Worm (Caenorhabditis elegans) whole organism, mixed stage, embryonic: Measurements from ENCODE around the gene F58A6.5.

ENCODE experiments used
- drap-1 ChIP-seq: fragments of 200-800 bp; sonication (Bioruptor generic); optimal IDR thresholded peaks from 3 replicates; lab custom pipeline; 2018; ENCODE audit warnings: mild to moderate bottlenecking, missing genetic modification characterization, missing compliant biosample characterization
- elt-3 ChIP-seq: fragments of 150-350 bp; optimal IDR thresholded peaks from 2 replicates; lab custom pipeline; 2014; ENCODE audit warnings: missing biosample characterization, missing genetic modification characterization
- nhr-237 ChIP-seq: fragments of 150-350 bp; optimal IDR thresholded peaks from 2 replicates; lab custom pipeline; 2014; ENCODE audit warnings: missing biosample characterization, missing genetic modification characterization
- nhr-76 ChIP-seq: sonication (generic microtip); optimal IDR thresholded peaks from 2 replicates; lab custom pipeline; 2017; ENCODE audit warnings: missing biosample characterization, missing genetic modification characterization
- snpc-4 ChIP-seq: fragments of 150-350 bp; optimal IDR thresholded peaks from 2 replicates; lab custom pipeline; 2014; ENCODE audit warnings: missing biosample characterization, missing genetic modification characterization
- unc-39 ChIP-seq: fragments of 150-350 bp; optimal IDR thresholded peaks from 2 replicates; lab custom pipeline; 2014; ENCODE audit warnings: missing biosample characterization, missing genetic modification characterization
- unc-62 ChIP-seq: fragments of 150-350 bp; optimal IDR thresholded peaks from 2 replicates; lab custom pipeline; 2014; ENCODE audit warnings: missing biosample characterization, missing genetic modification reagents, missing genetic modification characterization
- ztf-11 ChIP-seq: fragments of 150-350 bp; optimal IDR thresholded peaks from 2 replicates; lab custom pipeline; 2014; ENCODE audit warnings: missing biosample characterization, missing genetic modification characterization

DNA sequence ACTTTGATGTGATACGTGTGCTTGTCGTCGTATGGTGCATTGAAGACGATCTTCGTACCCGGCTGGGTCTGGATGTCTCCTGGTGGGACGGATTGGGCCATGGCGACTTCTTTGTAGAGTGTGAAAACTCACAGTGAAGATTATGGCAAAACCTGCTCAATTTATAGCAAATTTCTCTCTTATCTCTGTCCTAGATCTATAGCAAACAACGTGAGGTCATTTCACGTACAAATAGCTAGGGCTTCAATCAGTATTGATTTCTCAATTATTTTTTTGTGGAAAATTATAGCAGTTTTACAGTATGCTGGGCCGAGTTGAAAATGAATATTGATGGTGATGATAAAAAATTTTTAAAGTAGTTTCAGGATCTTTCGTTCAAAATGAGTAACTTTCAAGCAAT, 8.7 kb upstream of the F58A6.5 start, which contains the start of gene msp-45:
- no peak for TF ChIP-seq nhr-237
- no peak for TF ChIP-seq drap-1 (GFP tag; lab: Kevin White, UChicago)
- no peak for TF ChIP-seq elt-3 (tag; lab: Kevin White, UChicago)
- no peak for TF ChIP-seq ztf-11 (tag; lab: Kevin White, UChicago)
- no peak for TF ChIP-seq nhr-76 (tag; lab: Kevin White, UChicago)
- no peak for TF ChIP-seq unc-39
- TF ChIP-seq unc-62 (GFP tag; lab: Kevin White, UChicago) = no peak
- TF ChIP-seq snpc-4 (tag; lab: Kevin White, UChicago) = no peak
